Worm (Caenorhabditis elegans): ENCODE measurements around the gene K06H7.8.
A peak's percentile ranks its signal among the peaks of the same experiment; 100 is the strongest.

K06H7.8 gene

ce11 chrIII:8099022-8099421 lies 1.0 kb upstream of the K06H7.8 start, which contains the start of gene K06H7.1:
Gene K06H7.1 (plus strand): TSS chrIII:8099322.
- no peak for TF ChIP-seq ama-1 (optimal IDR thresholded peaks at IDR 0.05)
- TF ChIP-seq pes-1 (GFP tag; IDR thresholded peaks at IDR 0.05) = no peak
- no peak for TF ChIP-seq ets-7 (tag; optimal IDR thresholded peaks at IDR 0.05)
- TF ChIP-seq B0310.2 (tag; optimal IDR thresholded peaks at IDR 0.05) = no peak
- no peak for TF ChIP-seq hmg-4 (GFP tag; optimal IDR thresholded peaks at IDR 0.05)
- no peak for TF ChIP-seq scrt-1 (GFP tag; IDR thresholded peaks at IDR 0.05)
- no peak for TF ChIP-seq F13C5.2 (tag; optimal IDR thresholded peaks at IDR 0.05)
- no peak for TF ChIP-seq hmbx-1 (tag; optimal IDR thresholded peaks at IDR 0.05)
- no peak for TF ChIP-seq ceh-13 (GFP tag; optimal IDR thresholded peaks at IDR 0.05)
- TF ChIP-seq tra-4 (tag; optimal IDR thresholded peaks at IDR 0.05) = no peak
- no peak for TF ChIP-seq tbx-37 (GFP tag; conservative IDR thresholded peaks at IDR 0.05)
- TF ChIP-seq aly-1 (tag; optimal IDR thresholded peaks at IDR 0.05) = no peak
- no peak for TF ChIP-seq sea-1 (GFP tag; conservative IDR thresholded peaks at IDR 0.05)
- no peak for TF ChIP-seq hnd-1 (tag; optimal IDR thresholded peaks at IDR 0.05)
- TF ChIP-seq ceh-36 (tag; optimal IDR thresholded peaks at IDR 0.05) = no peak
- no peak for TF ChIP-seq tbx-11 (GFP tag; IDR thresholded peaks at IDR 0.05)
- TF ChIP-seq flt-1 (GFP tag; IDR thresholded peaks at IDR 0.05) = no peak

- TF ChIP-seq tra-4 (tag; optimal IDR thresholded peaks at IDR 0.05) (no peak), tbx-11 (GFP tag; IDR thresholded peaks at IDR 0.05) (no peak)
Observed at ce11 chrIII:8093079-8093623, 4.9 kb downstream of the K06H7.8 start, which contains the start of gene K06H7.2. Gene K06H7.2 (plus strand): TSS chrIII:8093573.

- no peak for TF ChIP-seq pes-1 (GFP tag; IDR thresholded peaks at IDR 0.05)
- no peak for TF ChIP-seq tbx-11 (GFP tag; IDR thresholded peaks at IDR 0.05)
- TF ChIP-seq tra-4 (tag; optimal IDR thresholded peaks at IDR 0.05) = no peak
- no peak for TF ChIP-seq ceh-36 (tag; optimal IDR thresholded peaks at IDR 0.05)
Observed at ce11 chrIII:8091408-8091807, 6.6 kb downstream of the K06H7.8 start, which contains the start of gene idi-1. Gene idi-1 (plus strand): TSS chrIII:8091708.

- TF ChIP-seq aly-1 (tag; optimal IDR thresholded peaks at IDR 0.05) (no peak), pes-1 (GFP tag; IDR thresholded peaks at IDR 0.05) (no peak), ceh-13 (GFP tag; optimal IDR thresholded peaks at IDR 0.05) (no peak), tbx-37 (GFP tag; conservative IDR thresholded peaks at IDR 0.05) (no peak)
Observed at ce11 chrIII:8088235-8088634, 9.8 kb downstream of the K06H7.8 start, which contains the start of gene vms-1. Gene vms-1 (plus strand): TSS chrIII:8088535.

ce11 chrIII:8085355-8085754 lies 12.7 kb downstream of the K06H7.8 start, which contains the start of the genes K06H7.7 and grp-1:
Gene K06H7.7 (minus strand): TSS chrIII:8085475.
Gene grp-1 (plus strand): TSS chrIII:8085705.
- TF ChIP-seq scrt-1 (GFP tag; IDR thresholded peaks at IDR 0.05) = no peak
- no peak for TF ChIP-seq pes-1 (GFP tag; IDR thresholded peaks at IDR 0.05)
- no peak for TF ChIP-seq ama-1 (optimal IDR thresholded peaks at IDR 0.05)

- no peak for TF ChIP-seq sea-1 (GFP tag; conservative IDR thresholded peaks at IDR 0.05)
- no peak for TF ChIP-seq ets-7 (tag; optimal IDR thresholded peaks at IDR 0.05)
- TF ChIP-seq pes-1 (GFP tag; IDR thresholded peaks at IDR 0.05) = no peak
- TF ChIP-seq aly-1 (tag; optimal IDR thresholded peaks at IDR 0.05) = no peak
- no peak for TF ChIP-seq hnd-1 (tag; optimal IDR thresholded peaks at IDR 0.05)
- TF ChIP-seq tbx-11 (GFP tag; IDR thresholded peaks at IDR 0.05) = no peak
- no peak for TF ChIP-seq tra-4 (tag; optimal IDR thresholded peaks at IDR 0.05)
- TF ChIP-seq tbx-37 (GFP tag; conservative IDR thresholded peaks at IDR 0.05) = no peak
- TF ChIP-seq flt-1 (GFP tag; IDR thresholded peaks at IDR 0.05) = no peak
- no peak for TF ChIP-seq ceh-36 (tag; optimal IDR thresholded peaks at IDR 0.05)
- TF ChIP-seq F13C5.2 (tag; optimal IDR thresholded peaks at IDR 0.05) = no peak
Observed at ce11 chrIII:8080165-8080738, 17.8 kb downstream of the K06H7.8 start, which contains the start of the genes dcr-1 and apc-2. Gene dcr-1 (minus strand): TSS chrIII:8080281. Gene apc-2 (plus strand): TSS chrIII:8080629.

- TF ChIP-seq ceh-36 (tag; optimal IDR thresholded peaks at IDR 0.05) (no peak), hmbx-1 (tag; optimal IDR thresholded peaks at IDR 0.05) (no peak), tbx-11 (GFP tag; IDR thresholded peaks at IDR 0.05) (no peak), ama-1 (optimal IDR thresholded peaks at IDR 0.05) (no peak), hmg-4 (GFP tag; optimal IDR thresholded peaks at IDR 0.05) (no peak), aly-1 (tag; optimal IDR thresholded peaks at IDR 0.05) (no peak), sea-1 (GFP tag; conservative IDR thresholded peaks at IDR 0.05) (no peak), flt-1 (GFP tag; IDR thresholded peaks at IDR 0.05) (no peak), ceh-13 (GFP tag; optimal IDR thresholded peaks at IDR 0.05) (no peak), F13C5.2 (tag; optimal IDR thresholded peaks at IDR 0.05) (no peak), tbx-37 (GFP tag; conservative IDR thresholded peaks at IDR 0.05) (no peak), scrt-1 (GFP tag; IDR thresholded peaks at IDR 0.05) (no peak), tra-4 (tag; optimal IDR thresholded peaks at IDR 0.05) (no peak), B0310.2 (tag; optimal IDR thresholded peaks at IDR 0.05) (no peak), ets-7 (tag; optimal IDR thresholded peaks at IDR 0.05) (no peak), pes-1 (GFP tag; IDR thresholded peaks at IDR 0.05) (no peak), hnd-1 (tag; optimal IDR thresholded peaks at IDR 0.05) (no peak)
Observed at ce11 chrIII:8077180-8077579, 20.8 kb downstream of the K06H7.8 start.

ce11 chrIII:8069206-8069605 lies 28.8 kb downstream of the K06H7.8 start:
- TF ChIP-seq B0310.2 (tag; optimal IDR thresholded peaks at IDR 0.05) = no peak
- 0 out of 2 replicates have a peak, but pooled peaks have one; percentile 8 for TF ChIP-seq scrt-1 (GFP tag; IDR thresholded peaks at IDR 0.05)
